Worm (Caenorhabditis elegans) whole organism, L2 larva: ENCODE data around the gene dhhc-13.

ENCODE experiments used
- elt-1 ChIP-seq: fragments of 150-350 bp; optimal IDR thresholded peaks from 2 replicates; lab custom pipeline; 2014; ENCODE audit warnings: missing biosample characterization, missing genetic modification characterization
- nhr-77 ChIP-seq: fragments of 150-350 bp; optimal IDR thresholded peaks from 2 replicates; lab custom pipeline; 2014; ENCODE audit warnings: missing biosample characterization, missing genetic modification characterization
- snpc-4 ChIP-seq: fragments of 150-350 bp; optimal IDR thresholded peaks from 2 replicates; lab custom pipeline; 2014; ENCODE audit warnings: missing biosample characterization, missing genetic modification characterization
- unc-62 ChIP-seq: fragments of 150-350 bp; optimal IDR thresholded peaks from 2 replicates; lab custom pipeline; 2014; ENCODE audit warnings: missing biosample characterization, missing genetic modification reagents, missing genetic modification characterization

ce11 chrIV:5967035-5967499 lies 49.9 kb downstream of the dhhc-13 start:
- TF ChIP-seq snpc-4 (no peak), unc-62 (no peak), elt-1 (tag; lab: Kevin White, UChicago) (no peak), nhr-77 (tag; lab: Kevin White, UChicago) (no peak)
